Worm (Caenorhabditis elegans): ENCODE data around the gene M03E7.2.

DNA sequence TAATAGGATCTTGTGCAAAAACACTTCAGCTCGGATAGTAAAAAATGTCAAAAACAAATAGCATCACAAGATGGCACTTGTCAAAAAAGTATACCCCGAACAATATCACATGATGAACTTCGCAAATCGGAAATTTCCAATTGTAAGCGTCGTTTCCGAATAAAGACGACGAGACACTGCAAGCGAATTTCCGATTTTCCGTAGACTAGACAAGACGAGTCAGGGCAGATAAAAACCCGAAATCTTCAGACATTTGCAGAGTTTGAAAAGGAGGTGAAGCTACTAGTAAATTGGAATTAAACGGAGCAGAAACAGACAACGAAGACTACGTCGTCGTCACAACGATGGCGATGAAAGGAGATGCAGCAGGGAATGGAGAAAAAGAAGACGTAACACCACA lies 45.7 kb upstream of the M03E7.2 start:
- no peak for TF ChIP-seq nhr-20 (tag; optimal IDR thresholded peaks at IDR 0.05)
- no peak for TF ChIP-seq dpl-1 (GFP tag; optimal IDR thresholded peaks at IDR 0.05)
- no peak for TF ChIP-seq elt-3 (tag; optimal IDR thresholded peaks at IDR 0.05)
- no peak for TF ChIP-seq jun-1 (tag; optimal IDR thresholded peaks at IDR 0.05)
- TF ChIP-seq nhr-11 (tag; optimal IDR thresholded peaks at IDR 0.05) = no peak
- no peak for TF ChIP-seq nhr-76 (tag; optimal IDR thresholded peaks at IDR 0.05)
